Worm (Caenorhabditis elegans): ENCODE results near the gene otub-1.

otub-1 gene

DNA sequence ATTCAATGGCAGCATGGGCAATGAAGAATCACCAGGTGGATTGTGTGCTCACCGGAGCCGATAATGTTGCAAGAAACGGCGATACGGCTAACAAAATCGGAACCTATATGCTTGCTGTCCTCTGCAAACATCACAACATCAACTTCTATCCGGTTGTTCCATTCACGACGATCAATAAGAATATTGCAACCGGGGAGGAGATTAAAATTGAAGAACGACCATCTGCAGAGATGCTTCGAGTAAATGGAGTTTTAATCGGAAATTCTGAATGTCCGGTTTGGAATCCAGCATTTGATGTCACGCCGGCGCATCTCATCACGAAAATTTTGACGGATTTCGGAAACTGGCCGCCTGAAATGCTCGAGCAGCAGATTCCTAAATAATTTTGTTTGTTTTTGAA lies 17.6 kb downstream of the otub-1 start:
- no peak for TF ChIP-seq sem-2 (GFP tag; optimal IDR thresholded peaks at IDR 0.05)
- TF ChIP-seq bed-3 (GFP tag; optimal IDR thresholded peaks at IDR 0.05), result no peak
- TF ChIP-seq hlh-1 (tag; optimal IDR thresholded peaks at IDR 0.05), result no peak
- TF ChIP-seq mls-2 (tag; optimal IDR thresholded peaks at IDR 0.05), result no peak
- TF ChIP-seq ceh-43 (GFP tag; optimal IDR thresholded peaks at IDR 0.05), result no peak
- TF ChIP-seq elt-1 (tag; optimal IDR thresholded peaks at IDR 0.05; ENCODE audit: borderline replicate concordance, insufficient read depth), result no peak
- no peak for TF ChIP-seq nhr-2 (tag; optimal IDR thresholded peaks at IDR 0.05)
- no peak for TF ChIP-seq blmp-1 (tag; optimal IDR thresholded peaks at IDR 0.05)
- TF ChIP-seq lsy-2 (tag; optimal IDR thresholded peaks at IDR 0.05), result no peak
- no peak for TF ChIP-seq drap-1 (GFP tag; optimal IDR thresholded peaks at IDR 0.05)
- TF ChIP-seq unc-120 (tag; optimal IDR thresholded peaks at IDR 0.05; ENCODE audit: poor library complexity, severe bottlenecking), result no peak
- TF ChIP-seq nhr-237 (tag; optimal IDR thresholded peaks at IDR 0.05), result no peak
- no peak for TF ChIP-seq lin-13 (tag; optimal IDR thresholded peaks at IDR 0.05)
- no peak for TF ChIP-seq nhr-76 (tag; optimal IDR thresholded peaks at IDR 0.05)
- no peak for TF ChIP-seq tbx-8 (GFP tag; optimal IDR thresholded peaks at IDR 0.05)

DNA sequence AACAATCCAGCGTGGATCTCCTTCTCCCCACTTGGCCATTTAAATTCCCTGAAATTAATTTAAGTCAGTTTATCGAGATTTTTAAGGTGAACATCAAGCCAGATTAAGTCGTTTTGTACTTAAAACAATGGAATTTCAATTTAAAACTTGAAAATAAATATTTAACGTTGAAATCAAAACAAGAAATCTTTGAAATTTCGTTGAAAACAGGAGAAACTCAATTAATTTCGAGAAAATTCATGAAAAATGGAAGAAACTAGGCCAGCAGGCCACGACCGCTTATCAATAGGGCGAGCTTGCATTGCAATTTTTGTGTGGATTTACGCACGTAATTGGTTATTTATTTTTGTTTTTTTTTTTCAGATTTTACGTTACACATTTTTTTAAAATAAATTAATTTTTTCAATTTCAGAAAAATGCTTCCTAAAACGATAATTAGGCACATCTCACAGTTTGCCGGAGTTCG lies 19.3 kb downstream of the otub-1 start, which contains the start of the genes ahsa-1 and C01G10.7:
Gene ahsa-1 (minus strand): TSS at position 51 of the 466 bp plus-strand sequence.
Gene C01G10.7 (plus strand): TSS at position 413 of the 466 bp plus-strand sequence.
- TF ChIP-seq elt-1 (tag; optimal IDR thresholded peaks at IDR 0.05; ENCODE audit: borderline replicate concordance, insufficient read depth), result no peak
- TF ChIP-seq pha-4 (tag; optimal IDR thresholded peaks at IDR 0.05), result peak; percentile 46
- TF ChIP-seq mab-5 (tag; optimal IDR thresholded peaks at IDR 0.05), result peak; percentile 61
- TF ChIP-seq mls-2 (tag; optimal IDR thresholded peaks at IDR 0.05), result peak; percentile 39
- TF ChIP-seq M03D4.4 (tag; optimal IDR thresholded peaks at IDR 0.05), result peak; percentile 44
- TF ChIP-seq ces-1 (GFP tag; optimal IDR thresholded peaks at IDR 0.05), result peak; percentile 97
- no peak for TF ChIP-seq cnd-1 (tag; optimal IDR thresholded peaks at IDR 0.05)
- TF ChIP-seq blmp-1 (tag; optimal IDR thresholded peaks at IDR 0.05), result no peak
- peak; percentile 87 for TF ChIP-seq mep-1 (tag; optimal IDR thresholded peaks at IDR 0.05)
- no peak for TF ChIP-seq tbx-8 (GFP tag; optimal IDR thresholded peaks at IDR 0.05)
- TF ChIP-seq unc-62 (GFP tag; optimal IDR thresholded peaks at IDR 0.05), result no peak
- no peak for TF ChIP-seq unc-120 (tag; optimal IDR thresholded peaks at IDR 0.05; ENCODE audit: poor library complexity, severe bottlenecking)
- TF ChIP-seq lin-32 (GFP tag; optimal IDR thresholded peaks at IDR 0.05), result peak; percentile 56
- TF ChIP-seq nhr-2 (tag; optimal IDR thresholded peaks at IDR 0.05), result no peak
- no peak for TF ChIP-seq ham-2 (GFP tag; optimal IDR thresholded peaks at IDR 0.05)
- TF ChIP-seq unc-39 (tag; optimal IDR thresholded peaks at IDR 0.05), result no peak
- no peak for TF ChIP-seq nhr-12 (tag; optimal IDR thresholded peaks at IDR 0.05)
- TF ChIP-seq ceh-43 (GFP tag; optimal IDR thresholded peaks at IDR 0.05), result peak; percentile 70
- TF ChIP-seq ceh-83 (GFP tag; optimal IDR thresholded peaks at IDR 0.05), result no peak
- no peak for TF ChIP-seq nhr-28 (tag; optimal IDR thresholded peaks at IDR 0.05)
- no peak for TF ChIP-seq snpc-4 (tag; optimal IDR thresholded peaks at IDR 0.05)
- TF ChIP-seq ceh-39 (tag; optimal IDR thresholded peaks at IDR 0.05), result peak; percentile 73
- TF ChIP-seq elt-3 (tag; optimal IDR thresholded peaks at IDR 0.05), result no peak
- TF ChIP-seq bed-3 (GFP tag; optimal IDR thresholded peaks at IDR 0.05), result no peak
- TF ChIP-seq lin-13 (tag; optimal IDR thresholded peaks at IDR 0.05), result peak; percentile 44
- no peak for TF ChIP-seq zip-8 (tag; optimal IDR thresholded peaks at IDR 0.05)
- no peak for TF ChIP-seq flh-1 (GFP tag; optimal IDR thresholded peaks at IDR 0.05)
- peak; percentile 70 for TF ChIP-seq drap-1 (GFP tag; optimal IDR thresholded peaks at IDR 0.05)
- no peak for TF ChIP-seq nhr-76 (tag; optimal IDR thresholded peaks at IDR 0.05)
- peak; percentile 2 for TF ChIP-seq hlh-1 (tag; optimal IDR thresholded peaks at IDR 0.05)
- TF ChIP-seq nhr-237 (tag; optimal IDR thresholded peaks at IDR 0.05), result peak; percentile 90
- TF ChIP-seq sem-2 (GFP tag; optimal IDR thresholded peaks at IDR 0.05), result no peak
- peak; percentile 70 for TF ChIP-seq sptf-1 (tag; optimal IDR thresholded peaks at IDR 0.05)
- TF ChIP-seq ztf-11 (tag; optimal IDR thresholded peaks at IDR 0.05), result no peak
- peak; percentile 73 for TF ChIP-seq lsy-2 (tag; optimal IDR thresholded peaks at IDR 0.05)

- TF ChIP-seq bed-3 (GFP tag; optimal IDR thresholded peaks at IDR 0.05), result no peak
- no peak for TF ChIP-seq nhr-76 (tag; optimal IDR thresholded peaks at IDR 0.05)
- TF ChIP-seq nhr-28 (tag; optimal IDR thresholded peaks at IDR 0.05), result no peak
- no peak for TF ChIP-seq unc-62 (GFP tag; optimal IDR thresholded peaks at IDR 0.05)
- no peak for TF ChIP-seq sptf-1 (tag; optimal IDR thresholded peaks at IDR 0.05)
- TF ChIP-seq mls-2 (tag; optimal IDR thresholded peaks at IDR 0.05), result no peak
- no peak for TF ChIP-seq tbx-8 (GFP tag; optimal IDR thresholded peaks at IDR 0.05)
- TF ChIP-seq nhr-12 (tag; optimal IDR thresholded peaks at IDR 0.05), result no peak
- no peak for TF ChIP-seq unc-120 (tag; optimal IDR thresholded peaks at IDR 0.05; ENCODE audit: poor library complexity, severe bottlenecking)
- no peak for TF ChIP-seq nhr-2 (tag; optimal IDR thresholded peaks at IDR 0.05)
- TF ChIP-seq ceh-43 (GFP tag; optimal IDR thresholded peaks at IDR 0.05), result no peak
- TF ChIP-seq ztf-11 (tag; optimal IDR thresholded peaks at IDR 0.05), result no peak
- no peak for TF ChIP-seq ceh-39 (tag; optimal IDR thresholded peaks at IDR 0.05)
- TF ChIP-seq unc-39 (tag; optimal IDR thresholded peaks at IDR 0.05), result no peak
- TF ChIP-seq hlh-1 (tag; optimal IDR thresholded peaks at IDR 0.05), result no peak
Measured at ce11 chrV:15087207-15087706, 21.2 kb downstream of the otub-1 start, which contains the start of the genes C01G10.15 and C01G10.6. Gene C01G10.15, minus strand, starts transcription at chrV:15087307. Gene C01G10.6, plus strand, starts transcription at chrV:15087656.
